Fruit fly (Drosophila melanogaster): ENCODE results near the gene CG44038.

DNA sequence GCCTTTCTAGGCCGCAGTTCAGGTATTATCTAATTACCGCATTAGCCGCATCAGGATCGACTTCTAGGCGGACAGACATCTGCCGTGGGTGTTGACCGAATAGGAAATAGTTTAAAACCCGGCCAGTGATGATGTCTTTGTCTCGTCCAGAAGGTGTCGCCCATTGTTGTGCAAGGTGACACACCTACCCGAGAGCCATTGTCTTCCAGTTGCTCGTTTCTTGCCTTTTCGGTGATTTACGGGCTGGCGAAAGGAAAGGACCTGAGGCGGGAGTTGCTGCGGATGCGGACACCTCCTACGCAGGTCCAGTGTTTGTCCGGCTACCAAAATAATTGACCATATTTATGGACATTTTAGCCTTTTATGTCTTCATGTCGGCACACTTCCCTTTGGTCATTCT is 12.5 kb upstream of the CG44038 start:
- TF ChIP-seq esg (GFP tag; conservative IDR thresholded peaks at IDR 0.05) (no peak), CG7372 (GFP tag; IDR thresholded peaks at IDR 0.05) (no peak), gfzf (GFP tag; optimal IDR thresholded peaks at IDR 0.05) (no peak), otp (GFP tag; IDR thresholded peaks at IDR 0.05) (no peak), cato (GFP tag; optimal IDR thresholded peaks at IDR 0.05; ENCODE audit: borderline replicate concordance) (no peak), wdn (GFP tag; IDR thresholded peaks at IDR 0.05) (no peak)

Data from whole organism, embryonic.